Worm (Caenorhabditis elegans): ENCODE data around the gene snx-1.

snx-1 gene

DNA sequence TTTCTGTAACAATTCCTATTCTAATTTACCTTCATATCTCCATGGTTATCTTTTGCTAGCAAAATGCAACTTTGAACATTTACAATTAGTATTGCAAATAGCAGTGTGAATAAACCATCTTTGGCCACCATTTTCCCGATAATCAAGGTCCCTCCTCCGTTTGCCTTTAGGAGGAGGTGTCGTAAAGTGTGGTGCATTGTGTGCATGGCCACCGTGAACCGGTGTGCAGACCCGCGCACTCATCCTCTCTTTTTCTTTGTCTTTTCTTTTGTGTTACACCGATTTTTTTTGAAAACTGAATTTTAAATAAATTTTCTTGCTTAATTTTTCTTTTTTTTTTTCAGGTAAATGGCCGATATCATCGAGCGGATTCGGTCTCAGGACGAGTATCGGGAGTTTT lies 32.0 kb upstream of the snx-1 start, which contains the start of the genes pigx-1 and rme-6:
Gene pigx-1, minus strand, starts transcription at position 206 of the 400 bp plus-strand sequence.
Gene rme-6, plus strand, starts transcription at position 345 of the 400 bp plus-strand sequence.
- TF ChIP-seq nhr-71 (tag; optimal IDR thresholded peaks at IDR 0.05) (peak; percentile 34), nhr-47 (tag; optimal IDR thresholded peaks at IDR 0.05) (peak; percentile 36), nhr-76 (tag; optimal IDR thresholded peaks at IDR 0.05) (no peak), mep-1 (tag; optimal IDR thresholded peaks at IDR 0.05) (peak; percentile 51), lsy-2 (tag; optimal IDR thresholded peaks at IDR 0.05) (peak in 1 of 2 experiments; percentile 39), ceh-82 (tag; optimal IDR thresholded peaks at IDR 0.05) (peak in 1 of 3 experiments; percentile 28), blmp-1 (tag; optimal IDR thresholded peaks at IDR 0.05) (peak; percentile 18), F16B12.6 (tag; optimal IDR thresholded peaks at IDR 0.05) (peak; percentile 83), fkh-10 (GFP tag; optimal IDR thresholded peaks at IDR 0.05) (no peak), fkh-8 (tag; optimal IDR thresholded peaks at IDR 0.05) (no peak), skn-1 (tag; optimal IDR thresholded peaks at IDR 0.05) (peak; percentile 40), efl-1 (optimal IDR thresholded peaks at IDR 0.05) (peak; percentile 13 to 14), efl-1 (GFP tag; optimal IDR thresholded peaks at IDR 0.05 in 1 of 2) (peak in 1 of 2 experiments; percentile 45), mdl-1 (tag; optimal IDR thresholded peaks at IDR 0.05) (peak in 1 of 2 experiments; percentile 31), swsn-7 (tag; optimal IDR thresholded peaks at IDR 0.05) (peak; percentile 18), xbp-1 (tag; optimal IDR thresholded peaks at IDR 0.05) (peak; percentile 1), hpl-2 (GFP tag; optimal IDR thresholded peaks at IDR 0.05) (no peak), snu-23 (GFP tag; optimal IDR thresholded peaks at IDR 0.05) (peak; percentile 55), lin-35 (GFP tag; optimal IDR thresholded peaks at IDR 0.05) (peak in 1 of 2 experiments; percentile 6), rnt-1 (tag; optimal IDR thresholded peaks at IDR 0.05) (peak; percentile 3)

DNA sequence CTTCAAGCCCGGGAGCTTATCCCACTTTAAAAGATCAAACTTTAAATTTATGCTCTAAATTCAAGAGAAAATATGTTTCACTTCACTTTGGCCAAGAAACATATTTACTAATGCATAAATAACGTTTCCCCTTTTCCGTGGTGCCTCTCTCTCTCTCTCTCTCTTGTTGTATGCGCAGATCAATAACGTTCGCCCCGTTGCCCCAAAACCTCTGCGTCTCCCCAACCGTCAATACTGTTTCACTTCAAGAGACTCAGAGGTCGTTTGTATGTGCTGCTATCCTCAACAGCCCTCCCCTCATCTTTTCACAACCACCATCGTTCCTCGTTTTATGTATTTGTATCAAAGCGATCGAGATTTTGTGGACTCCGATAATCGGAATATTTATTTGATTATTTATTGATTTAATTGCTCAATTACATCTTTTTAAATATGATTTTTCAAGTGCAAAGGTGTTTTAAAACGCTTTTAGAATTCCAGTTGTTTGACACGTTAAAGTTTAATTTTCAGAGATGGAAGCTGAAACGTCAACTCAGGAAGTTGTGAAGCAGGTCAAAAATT lies 25.0 kb upstream of the snx-1 start, which contains the start of gene ife-4:
Gene ife-4, plus strand, starts transcription at position 511 of the 561 bp plus-strand sequence.
- TF ChIP-seq sup-37 (GFP tag; optimal IDR thresholded peaks at IDR 0.05) (no peak), lin-39 (tag; optimal IDR thresholded peaks at IDR 0.05) (no peak), Y116A8C.19 (tag; optimal IDR thresholded peaks at IDR 0.05; ENCODE audit: borderline replicate concordance) (no peak), sox-4 (tag; optimal IDR thresholded peaks at IDR 0.05) (no peak), nhr-71 (tag; optimal IDR thresholded peaks at IDR 0.05) (peak; percentile 22), unc-98 (GFP tag; IDR thresholded peaks at IDR 0.05) (no peak), dpl-1 (GFP tag; optimal IDR thresholded peaks at IDR 0.05) (no peak), unc-130 (tag; optimal IDR thresholded peaks at IDR 0.05) (no peak), xbp-1 (tag; optimal IDR thresholded peaks at IDR 0.05) (no peak), elt-2 (tag; optimal IDR thresholded peaks at IDR 0.05) (no peak), alr-1 (tag; optimal IDR thresholded peaks at IDR 0.05; ENCODE audit: borderline replicate concordance) (no peak), skn-1 (tag; optimal IDR thresholded peaks at IDR 0.05) (peak; percentile 64), ceh-88 (GFP tag; IDR thresholded peaks at IDR 0.05) (no peak), jun-1 (tag; optimal IDR thresholded peaks at IDR 0.05) (no peak), snu-23 (GFP tag; optimal IDR thresholded peaks at IDR 0.05) (peak; percentile 43), hpl-2 (GFP tag; optimal IDR thresholded peaks at IDR 0.05) (no peak), rnt-1 (tag; optimal IDR thresholded peaks at IDR 0.05) (no peak), swsn-7 (tag; optimal IDR thresholded peaks at IDR 0.05) (peak; percentile 43), nhr-19 (GFP tag; conservative IDR thresholded peaks at IDR 0.05) (no peak), ceh-90 (tag; optimal IDR thresholded peaks at IDR 0.05) (no peak), ama-1 (optimal IDR thresholded peaks at IDR 0.05) (no peak), F16B12.6 (tag; optimal IDR thresholded peaks at IDR 0.05) (no peak), nhr-77 (tag; optimal IDR thresholded peaks at IDR 0.05) (no peak), nhr-76 (tag; optimal IDR thresholded peaks at IDR 0.05) (no peak), ceh-82 (tag; optimal IDR thresholded peaks at IDR 0.05) (peak in 1 of 3 experiments; percentile 37), ceh-63 (GFP tag; optimal IDR thresholded peaks at IDR 0.05) (no peak), hlh-17 (GFP tag; optimal IDR thresholded peaks at IDR 0.05; ENCODE audit: borderline replicate concordance) (no peak), nhr-90 (tag; optimal IDR thresholded peaks at IDR 0.05; ENCODE audit: poor library complexity) (no peak), lsy-2 (tag; optimal IDR thresholded peaks at IDR 0.05) (peak in 1 of 2 experiments; percentile 13), lin-35 (GFP tag; optimal IDR thresholded peaks at IDR 0.05) (peak in 1 of 2 experiments; percentile 39), fkh-4 (tag; optimal IDR thresholded peaks at IDR 0.05; ENCODE audit: borderline replicate concordance) (no peak), unc-86 (tag; optimal IDR thresholded peaks at IDR 0.05) (peak; percentile 39), dsc-1 (tag; optimal IDR thresholded peaks at IDR 0.05) (peak; percentile 9), nhr-12 (tag; optimal IDR thresholded peaks at IDR 0.05) (no peak), lin-14 (GFP tag; optimal IDR thresholded peaks at IDR 0.05) (peak; percentile 85), fkh-10 (GFP tag; optimal IDR thresholded peaks at IDR 0.05) (no peak), tlp-1 (tag; optimal IDR thresholded peaks at IDR 0.05) (no peak), nhr-84 (tag; optimal IDR thresholded peaks at IDR 0.05) (no peak), efl-3 (GFP tag; optimal IDR thresholded peaks at IDR 0.05) (no peak), ceh-8 (GFP tag; optimal IDR thresholded peaks at IDR 0.05) (no peak), lin-15B (tag; optimal IDR thresholded peaks at IDR 0.05) (no peak)
